Fruit fly (Drosophila melanogaster) S2 (cell line): ENCODE data around the gene CG5180.

Experiments used
- CG8478 ChIP-seq: fragments of >200 bp; optimal IDR thresholded peaks from 2 replicates; lab custom pipeline; 2018
- CTCF ChIP-seq, 2 experiments: fragments of >200 bp; optimal IDR thresholded peaks; 2 replicates each; lab custom pipeline; 2018

DNA sequence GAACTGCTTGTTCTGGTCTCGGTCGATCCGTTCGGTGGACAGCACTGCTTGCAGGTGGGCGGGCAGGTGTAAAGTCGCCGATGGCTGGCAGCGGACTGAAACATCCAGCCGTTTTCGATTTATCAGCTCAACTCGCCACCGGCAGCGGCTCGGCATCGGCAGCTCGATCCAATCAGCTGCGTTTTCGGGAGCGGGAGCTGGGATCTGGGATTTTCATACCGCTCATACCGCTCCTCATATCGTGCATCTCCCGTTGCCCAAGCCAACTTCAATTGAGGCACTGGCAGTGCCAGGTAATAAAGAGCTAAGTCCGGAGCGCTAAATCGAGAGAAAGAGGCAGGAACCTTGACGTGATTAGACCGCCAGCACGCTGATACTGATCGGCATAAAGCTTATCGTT lies 45.4 kb upstream of the CG5180 start, which contains the start of gene MFS9:
- TF ChIP-seq CG8478 (lab: Kevin White, UChicago), result no peak
- TF ChIP-seq CTCF (optimal IDR thresholded peaks at IDR 0.05; lab: Kevin White, UChicago), result no peak
